Worm (Caenorhabditis elegans) whole organism, young adult: ENCODE measurements around the gene ttr-27.

Experiments used
- B0019.2 ChIP-seq: fragments of 200-800 bp; sonication (Bioruptor generic); conservative IDR thresholded peaks from 2 replicates; pipeline ENCODE4 v1.3.6; 2022; ENCODE audit warnings: missing genetic modification reagents, missing genetic modification characterization, missing compliant biosample characterization
- B0261.1 ChIP-seq: sonication (generic microtip); optimal IDR thresholded peaks from 2 replicates; lab custom pipeline; 2016; ENCODE audit warnings: mild to moderate bottlenecking, missing genetic modification characterization, moderate library complexity, missing compliant biosample characterization
- F10E7.11 ChIP-seq: sonication (generic microtip); optimal IDR thresholded peaks from 2 replicates; lab custom pipeline; 2017; ENCODE audit warnings: mild to moderate bottlenecking, missing genetic modification characterization, moderate library complexity, missing compliant biosample characterization
- F33H1.4 ChIP-seq: fragments of 200-800 bp; sonication (Bioruptor generic); IDR thresholded peaks from 2 replicates; pipeline ENCODE4 v1.3.6; 2022; ENCODE audit warnings: missing genetic modification reagents, missing genetic modification characterization, missing compliant biosample characterization
- F57A8.1 ChIP-seq: fragments of 200-800 bp; sonication (Bioruptor generic); optimal IDR thresholded peaks from 2 replicates; lab custom pipeline; 2018; ENCODE audit warnings: mild to moderate bottlenecking, missing genetic modification characterization, moderate library complexity, missing compliant biosample characterization
- T07F8.4 ChIP-seq: sonication (generic microtip); optimal IDR thresholded peaks from 2 replicates; lab custom pipeline; 2016; ENCODE audit warnings: mild to moderate bottlenecking, missing genetic modification characterization, moderate library complexity, missing compliant biosample characterization
- Y56A3A.18 ChIP-seq: fragments of 200-800 bp; sonication (Bioruptor generic); IDR thresholded peaks from 2 replicates; pipeline ENCODE4 v1.3.6; 2022; ENCODE audit warnings: missing genetic modification reagents, missing genetic modification characterization, missing compliant biosample characterization
- Y79H2A.3 ChIP-seq: fragments of 200-800 bp; sonication (Bioruptor generic); conservative IDR thresholded peaks from 2 replicates; pipeline ENCODE4 v1.3.6; 2022; ENCODE audit warnings: missing genetic modification reagents, missing genetic modification characterization, missing compliant biosample characterization
- Y95B8A.8 ChIP-seq: fragments of 200-800 bp; sonication (Bioruptor generic); IDR thresholded peaks from 2 replicates; pipeline ENCODE4 v1.3.6; 2022; ENCODE audit warnings: missing genetic modification reagents, missing genetic modification characterization, missing compliant biosample characterization
- aptf-3 ChIP-seq: fragments of 200-800 bp; sonication (Bioruptor generic); IDR thresholded peaks from 2 replicates; pipeline ENCODE4 v1.3.6; 2022; ENCODE audit warnings: missing genetic modification characterization, missing compliant biosample characterization
- atf-7 ChIP-seq: sonication (generic microtip); optimal IDR thresholded peaks from 2 replicates; lab custom pipeline; 2017; ENCODE audit warnings: mild to moderate bottlenecking, missing genetic modification characterization, missing compliant biosample characterization
- attf-5 ChIP-seq: fragments of 200-800 bp; sonication (Bioruptor generic); optimal IDR thresholded peaks from 2 replicates; lab custom pipeline; 2018; ENCODE audit warnings: mild to moderate bottlenecking, missing genetic modification characterization, missing compliant biosample characterization
- cebp-1 ChIP-seq, 2 experiments: fragments of 200-800 bp in 1 of 2; sonication (Bioruptor generic) in 1 of 2; sonication (generic microtip) in 1 of 2; IDR thresholded peaks in 1 of 2; optimal IDR thresholded peaks in 1 of 2; 2 replicates each; pipeline versions ENCODE4 v1.3.6 to Lab custom; 2017 to 2022; ENCODE audit warnings: missing compliant biosample characterization in 2 of 2, missing genetic modification characterization in 2 of 2, mild to moderate bottlenecking in 1 of 2, missing genetic modification reagents in 1 of 2, moderate library complexity in 1 of 2
- cebp-2 ChIP-seq: fragments of 200-800 bp; sonication (Bioruptor generic); IDR thresholded peaks from 2 replicates; pipeline ENCODE4 v1.3.6; 2022; ENCODE audit warnings: missing genetic modification characterization, missing compliant biosample characterization
- die-1 ChIP-seq: sonication (generic microtip); optimal IDR thresholded peaks from 2 replicates; lab custom pipeline; 2016; ENCODE audit warnings: missing genotype, mild to moderate bottlenecking, missing genetic modification characterization, missing compliant biosample characterization
- dpff-1 ChIP-seq: sonication (generic microtip); optimal IDR thresholded peaks from 2 replicates; lab custom pipeline; 2017; ENCODE audit warnings: mild to moderate bottlenecking, missing genetic modification characterization, missing compliant biosample characterization
- dpl-1 ChIP-seq: fragments of 150-350 bp; optimal IDR thresholded peaks from 2 replicates; lab custom pipeline; 2014; ENCODE audit warnings: missing biosample characterization, missing genetic modification reagents, missing genetic modification characterization
- egl-44 ChIP-seq: fragments of 200-800 bp; sonication (Bioruptor generic); IDR thresholded peaks from 2 replicates; pipeline ENCODE4 v1.3.6; 2022; ENCODE audit warnings: missing genetic modification reagents, missing genetic modification characterization, missing compliant biosample characterization
- egrh-3 ChIP-seq: fragments of 200-800 bp; sonication (Bioruptor generic); IDR thresholded peaks from 2 replicates; pipeline ENCODE4 v1.3.6; 2022; ENCODE audit warnings: missing genetic modification reagents, missing genetic modification characterization, missing compliant biosample characterization
- him-1 ChIP-seq: sonication (generic microtip); optimal IDR thresholded peaks from 2 replicates; lab custom pipeline; 2016; ENCODE audit warnings: missing genotype, missing genetic modification reagents, missing genetic modification characterization, missing compliant biosample characterization
- hlh-12 ChIP-seq: sonication (generic microtip); optimal IDR thresholded peaks from 2 replicates; lab custom pipeline; 2016; ENCODE audit warnings: missing genetic modification characterization, missing compliant biosample characterization
- hmg-1.2 ChIP-seq: fragments of 200-800 bp; sonication (Bioruptor generic); IDR thresholded peaks from 2 replicates; pipeline ENCODE4 v1.3.6; 2022; ENCODE audit warnings: missing genetic modification reagents, missing genetic modification characterization, missing compliant biosample characterization
- hrde-1 ChIP-seq: sonication (generic microtip); optimal IDR thresholded peaks from 2 replicates; lab custom pipeline; 2016; ENCODE audit warnings: missing genetic modification characterization, mild to moderate bottlenecking, missing compliant biosample characterization, moderate library complexity, missing genotype, missing genetic modification reagents, borderline replicate concordance
- hsf-1 ChIP-seq: fragments of 200-800 bp; sonication (Bioruptor generic); IDR thresholded peaks from 2 replicates; pipeline ENCODE4 v1.3.6; 2022; ENCODE audit warnings: missing genetic modification reagents, missing genetic modification characterization, missing compliant biosample characterization
- let-526 ChIP-seq: fragments of 200-800 bp; sonication (Bioruptor generic); IDR thresholded peaks from 2 replicates; pipeline ENCODE4 v1.3.6; 2022; ENCODE audit warnings: missing genetic modification reagents, missing genetic modification characterization, missing compliant biosample characterization
- lin-35 ChIP-seq, 3 experiments: fragments of 150-350 bp in 2 of 3; sonication (generic microtip) in 1 of 3; optimal IDR thresholded peaks; 2 replicates each; lab custom pipeline; 2014 to 2018; ENCODE audit warnings: missing biosample characterization in 3 of 3, missing genetic modification characterization in 3 of 3, missing genetic modification reagents in 3 of 3
- lir-1 ChIP-seq: fragments of 200-800 bp; sonication (Bioruptor generic); conservative IDR thresholded peaks from 2 replicates; pipeline ENCODE4 v1.3.6; 2022; ENCODE audit warnings: missing genetic modification reagents, missing genetic modification characterization, missing compliant biosample characterization
- mel-28 ChIP-seq: sonication (generic microtip); optimal IDR thresholded peaks from 2 replicates; lab custom pipeline; 2016; ENCODE audit warnings: borderline replicate concordance, mild to moderate bottlenecking, missing genetic modification characterization, missing compliant biosample characterization
- mes-4 ChIP-seq: sonication (generic microtip); optimal IDR thresholded peaks from 2 replicates; lab custom pipeline; 2016; ENCODE audit warnings: missing genotype, missing genetic modification characterization, missing compliant biosample characterization
- nfya-2 ChIP-seq: fragments of 200-800 bp; sonication (Bioruptor generic); IDR thresholded peaks from 2 replicates; pipeline ENCODE4 v1.3.6; 2022; ENCODE audit warnings: missing genetic modification reagents, missing genetic modification characterization, missing compliant biosample characterization
- nhr-120 ChIP-seq: fragments of 200-800 bp; sonication (Bioruptor generic); IDR thresholded peaks from 2 replicates; pipeline ENCODE4 v1.3.6; 2022; ENCODE audit warnings: missing genetic modification characterization, missing compliant biosample characterization
- nhr-80 ChIP-seq: sonication (generic microtip); optimal IDR thresholded peaks from 2 replicates; lab custom pipeline; 2016; ENCODE audit warnings: missing genetic modification characterization, missing compliant biosample characterization
- rcor-1 ChIP-seq: fragments of 200-800 bp; sonication (Bioruptor generic); IDR thresholded peaks from 2 replicates; pipeline ENCODE4 v1.3.6; 2022; ENCODE audit warnings: missing genetic modification reagents, missing genetic modification characterization, missing compliant biosample characterization
- rec-8 ChIP-seq, 2 experiments: sonication (generic microtip); optimal IDR thresholded peaks; 2 replicates each; lab custom pipeline; 2016; ENCODE audit warnings: mild to moderate bottlenecking in 2 of 2, missing genetic modification characterization in 2 of 2, missing genetic modification reagents in 2 of 2, missing genotype in 2 of 2, missing biosample characterization in 1 of 2, missing compliant biosample characterization in 1 of 2, moderate library complexity in 1 of 2
- repo-1 ChIP-seq: sonication (generic microtip); optimal IDR thresholded peaks from 2 replicates; lab custom pipeline; 2017; ENCODE audit warnings: mild to moderate bottlenecking, missing genetic modification characterization, missing compliant biosample characterization
- snpc-1.3 ChIP-seq: sonication (generic microtip); optimal IDR thresholded peaks from 2 replicates; lab custom pipeline; 2017; ENCODE audit warnings: missing genetic modification characterization, mild to moderate bottlenecking, missing compliant biosample characterization, antibody characterized with exemption, moderate library complexity, missing genotype, missing genetic modification reagents; ENCODE audit not compliant: insufficient read depth
- unc-62 ChIP-seq: fragments of 150-350 bp; optimal IDR thresholded peaks from 2 replicates; lab custom pipeline; 2014; ENCODE audit warnings: missing biosample characterization, missing genetic modification reagents, missing genetic modification characterization
- zim-3 ChIP-seq: sonication (generic microtip); optimal IDR thresholded peaks from 2 replicates; lab custom pipeline; 2017; ENCODE audit warnings: mild to moderate bottlenecking, missing genetic modification characterization, moderate library complexity, missing compliant biosample characterization
- ztf-18 ChIP-seq: sonication (generic microtip); optimal IDR thresholded peaks from 2 replicates; lab custom pipeline; 2016; ENCODE audit warnings: missing genotype, mild to moderate bottlenecking, missing genetic modification characterization, missing compliant biosample characterization

ttr-27 gene

ce11 chrV:12906732-12907131 is 2.8 kb upstream of the ttr-27 start, which contains the start of gene ttr-29 (continued):
- TF ChIP-seq Y56A3A.18 (GFP tag; lab: Robert Waterston, UW) (no peak), zim-3 (tag; lab: Kevin White, UChicago) (no peak), F33H1.4 (GFP tag; lab: Robert Waterston, UW) (no peak), hlh-12 (tag; lab: Kevin White, UChicago) (no peak)
- TF ChIP-seq, all 124 proteins: peak for 0

ce11 chrV:12905074-12905473 is 1.2 kb upstream of the ttr-27 start, which contains the start of gene ttr-28:
ttr-28 (minus strand) TSS chrV:12905174.
- TF ChIP-seq nhr-120 (GFP tag; lab: Robert Waterston, UW) (no peak), egl-44 (GFP tag; lab: Robert Waterston, UW) (no peak), F10E7.11 (no peak), repo-1 (tag; lab: Kevin White, UChicago) (no peak), die-1 (no peak), snpc-1.3 (tag; lab: Kevin White, UChicago) (no peak), dpff-1 (no peak), Y95B8A.8 (no peak), nhr-80 (tag; lab: Kevin White, UChicago) (no peak)

- TF ChIP-seq hsf-1 (GFP tag; lab: Robert Waterston, UW) (no peak), rec-8 (tag; optimal IDR thresholded peaks at IDR 0.05; lab: Kevin White, UChicago) (no peak), dpl-1 (GFP tag; lab: Kevin White, UChicago) (no peak), lin-35 (GFP tag; optimal IDR thresholded peaks at IDR 0.05; lab: Kevin White, UChicago) (no peak), T07F8.4 (tag; lab: Kevin White, UChicago) (no peak), him-1 (tag; lab: Kevin White, UChicago) (no peak), hmg-1.2 (GFP tag; lab: Robert Waterston, UW) (no peak), unc-62 (GFP tag; lab: Kevin White, UChicago) (no peak), mel-28 (tag; lab: Kevin White, UChicago) (no peak), F57A8.1 (no peak), hlh-12 (tag; lab: Kevin White, UChicago) (no peak), lir-1 (no peak), hrde-1 (tag; lab: Kevin White, UChicago) (no peak), atf-7 (tag; lab: Kevin White, UChicago) (no peak), B0019.2 (GFP tag; lab: Robert Waterston, UW) (no peak), egrh-3 (GFP tag; lab: Robert Waterston, UW) (no peak)
Observed at ce11 chrV:12901301-12901700, 2.6 kb downstream of the ttr-27 start.

ce11 chrV:12898583-12899232 is 5.2 kb downstream of the ttr-27 start:
- no peak for TF ChIP-seq aptf-3 (GFP tag; lab: Robert Waterston, UW)
- TF ChIP-seq F10E7.11: no peak
- no peak for TF ChIP-seq B0261.1
- TF ChIP-seq mes-4 (tag; lab: Kevin White, UChicago): no peak
- TF ChIP-seq attf-5: no peak
- TF ChIP-seq lin-35 (GFP tag; optimal IDR thresholded peaks at IDR 0.05; lab: Kevin White, UChicago): no peak

ce11 chrV:12897338-12897737 is 6.6 kb downstream of the ttr-27 start:
- TF ChIP-seq rcor-1 (GFP tag; lab: Robert Waterston, UW) (no peak), cebp-2 (no peak), cebp-1 (GFP tag; IDR thresholded peaks at IDR 0.05; lab: Robert Waterston, UW) (0 out of 2 replicates have a peak, but pooled peaks have one; percentile 25), cebp-1 (tag; optimal IDR thresholded peaks at IDR 0.05; lab: Kevin White, UChicago) (no peak), let-526 (GFP tag; lab: Robert Waterston, UW) (no peak), nfya-2 (no peak), ztf-18 (no peak), Y79H2A.3 (GFP tag; lab: Robert Waterston, UW) (no peak)
